Worm (Caenorhabditis elegans) whole organism, L4 larva: ENCODE data around the gene pnc-2.
"Not testable (repeated sequence)": the region's sequence is repeated elsewhere in the genome, so short reads cannot be mapped to it uniquely, and the experiment has no call there.

ENCODE experiments used
- Y48G9A.11 ChIP-seq: fragments of 200-800 bp; sonication (Bioruptor generic); IDR thresholded peaks from 2 replicates; pipeline ENCODE4 v1.3.6; 2022; ENCODE audit warnings: missing genetic modification reagents, missing genetic modification characterization, missing compliant biosample characterization
- ceh-82 ChIP-seq: sonication (generic microtip); optimal IDR thresholded peaks from 2 replicates; lab custom pipeline; 2017; ENCODE audit warnings: missing biosample characterization, missing genetic modification characterization
- daf-12 ChIP-seq: fragments of 150-350 bp; optimal IDR thresholded peaks from 2 replicates; lab custom pipeline; 2014; ENCODE audit warnings: missing biosample characterization, missing genetic modification reagents, missing genetic modification characterization
- dmd-9 ChIP-seq: fragments of 200-800 bp; sonication (Bioruptor generic); IDR thresholded peaks from 2 replicates; pipeline ENCODE4 v1.3.6; 2022; ENCODE audit warnings: missing genetic modification reagents, missing genetic modification characterization, missing compliant biosample characterization
- fkh-10 ChIP-seq: fragments of 150-350 bp; optimal IDR thresholded peaks from 2 replicates; lab custom pipeline; 2014; ENCODE audit warnings: missing biosample characterization, missing genetic modification reagents, missing genetic modification characterization
- jun-1 ChIP-seq: fragments of 150-350 bp; optimal IDR thresholded peaks from 2 replicates; lab custom pipeline; 2014; ENCODE audit warnings: missing biosample characterization, missing genetic modification reagents, missing genetic modification characterization
- lin-13 ChIP-seq: fragments of 150-350 bp; optimal IDR thresholded peaks from 2 replicates; lab custom pipeline; 2014; ENCODE audit warnings: missing biosample characterization, missing genetic modification reagents, missing genetic modification characterization
- lsy-2 ChIP-seq, 2 experiments: fragments of 150-350 bp in 1 of 2; sonication (generic microtip) in 1 of 2; optimal IDR thresholded peaks; 2 replicates each; lab custom pipeline; 2014 to 2017; ENCODE audit warnings: missing biosample characterization in 2 of 2, missing genetic modification characterization in 2 of 2
- mep-1 ChIP-seq: fragments of 150-350 bp; sonication (generic microtip); optimal IDR thresholded peaks from 3 replicates; lab custom pipeline; 2014; ENCODE audit warnings: missing biosample characterization, missing genetic modification characterization
- nhr-41 ChIP-seq: fragments of 200-800 bp; sonication (Bioruptor generic); IDR thresholded peaks from 2 replicates; pipeline ENCODE4 v1.3.6; 2022; ENCODE audit warnings: missing genetic modification reagents, missing genetic modification characterization, missing compliant biosample characterization
- spr-3 ChIP-seq: fragments of 200-800 bp; sonication (Bioruptor generic); optimal IDR thresholded peaks from 2 replicates; lab custom pipeline; 2018; ENCODE audit warnings: mild to moderate bottlenecking, missing genetic modification characterization, missing compliant biosample characterization
- unc-39 ChIP-seq: sonication (generic microtip); optimal IDR thresholded peaks from 2 replicates; lab custom pipeline; 2017; ENCODE audit warnings: missing biosample characterization, missing genetic modification characterization
- unc-62 ChIP-seq, 3 experiments: fragments of 150-350 bp in 1 of 3; sonication (generic microtip); optimal IDR thresholded peaks in 2 of 3; peaks in 1 of 3; 1 replicate in 1 of 3; 2 replicates in 2 of 3; lab custom pipeline; 2014 to 2017; ENCODE audit warnings: missing biosample characterization in 3 of 3, missing genetic modification characterization in 3 of 3, missing genetic modification reagents in 3 of 3, missing genotype in 1 of 3

- TF ChIP-seq mep-1; dmd-9 (GFP tag; lab: Robert Waterston, UW); lin-13; Y48G9A.11; unc-62 (GFP tag; optimal IDR thresholded peaks at IDR 0.05 in 1 of 2; lab: Kevin White, UChicago); unc-62 (tag; optimal IDR thresholded peaks at IDR 0.05; lab: Kevin White, UChicago); unc-39; lsy-2 (tag; optimal IDR thresholded peaks at IDR 0.05; lab: Kevin White, UChicago); spr-3; fkh-10; nhr-41 (GFP tag; lab: Robert Waterston, UW); daf-12 (tag; lab: Kevin White, UChicago); ceh-82 (tag; lab: Kevin White, UChicago); jun-1: not testable (repeated sequence)
Measured at ce11 chrIV:14938596-14938995, 29.1 kb upstream of the pnc-2 start, which contains the start of gene Y57G11C.30.
